Worm (Caenorhabditis elegans) whole organism, late embryonic: ENCODE data around the gene cest-4.
A peak's percentile ranks its signal among the peaks of the same experiment; 100 is the strongest.

Experiments
- C08G9.2 ChIP-seq: sonication (generic microtip); optimal IDR thresholded peaks from 2 replicates; lab custom pipeline; 2016; ENCODE audit warnings: mild to moderate bottlenecking, missing genetic modification characterization, moderate library complexity, missing compliant biosample characterization
- C38D4.7 ChIP-seq: fragments of 200-800 bp; sonication (Bioruptor generic); optimal IDR thresholded peaks from 2 replicates; lab custom pipeline; 2018; ENCODE audit warnings: mild to moderate bottlenecking, missing genetic modification characterization, moderate library complexity, missing compliant biosample characterization
- K09A11.1 ChIP-seq: sonication (generic microtip); optimal IDR thresholded peaks from 2 replicates; lab custom pipeline; 2017; ENCODE audit warnings: antibody characterized with exemption, mild to moderate bottlenecking, missing genetic modification characterization, missing compliant biosample characterization; ENCODE audit not compliant: insufficient read depth
- ama-1 ChIP-seq: fragments of 150-350 bp; optimal IDR thresholded peaks from 2 replicates; lab custom pipeline; 2014
- ceh-14 ChIP-seq: sonication (generic microtip); optimal IDR thresholded peaks from 2 replicates; lab custom pipeline; 2016; ENCODE audit warnings: missing genotype, missing genetic modification characterization, missing compliant biosample characterization
- ceh-19 ChIP-seq: fragments of 200-800 bp; sonication (Bioruptor generic); optimal IDR thresholded peaks from 2 replicates; lab custom pipeline; 2018; ENCODE audit warnings: mild to moderate bottlenecking, missing genetic modification characterization, missing compliant biosample characterization
- ceh-2 ChIP-seq: sonication (generic microtip); optimal IDR thresholded peaks from 2 replicates; lab custom pipeline; 2016; ENCODE audit warnings: missing genotype, missing genetic modification characterization, missing compliant biosample characterization
- ceh-22 ChIP-seq: sonication (generic microtip); optimal IDR thresholded peaks from 2 replicates; lab custom pipeline; 2017; ENCODE audit warnings: missing biosample characterization, missing genetic modification characterization
- ceh-30 ChIP-seq: fragments of 150-350 bp; optimal IDR thresholded peaks from 2 replicates; lab custom pipeline; 2014; ENCODE audit warnings: missing biosample characterization, missing genetic modification characterization
- ceh-31 ChIP-seq: sonication (generic microtip); optimal IDR thresholded peaks from 2 replicates; lab custom pipeline; 2016; ENCODE audit warnings: missing genetic modification characterization, missing compliant biosample characterization
- ceh-34 ChIP-seq: sonication (generic microtip); optimal IDR thresholded peaks from 2 replicates; lab custom pipeline; 2016; ENCODE audit warnings: mild to moderate bottlenecking, missing genetic modification characterization, missing compliant biosample characterization
- ceh-48 ChIP-seq: sonication (generic microtip); optimal IDR thresholded peaks from 2 replicates; lab custom pipeline; 2016; ENCODE audit warnings: missing genetic modification characterization, inconsistent platforms, missing compliant biosample characterization
- ceh-6 ChIP-seq: fragments of 200-800 bp; sonication (Bioruptor generic); optimal IDR thresholded peaks from 2 replicates; lab custom pipeline; 2018; ENCODE audit warnings: mild to moderate bottlenecking, missing genetic modification characterization, missing compliant biosample characterization
- ets-4 ChIP-seq: sonication (generic microtip); optimal IDR thresholded peaks from 2 replicates; lab custom pipeline; 2016; ENCODE audit warnings: missing genetic modification characterization, missing compliant biosample characterization
- eyg-1 ChIP-seq: sonication (generic microtip); optimal IDR thresholded peaks from 2 replicates; lab custom pipeline; 2016; ENCODE audit warnings: missing genotype, missing genetic modification characterization, missing compliant biosample characterization
- fkh-10 ChIP-seq: fragments of 150-350 bp; optimal IDR thresholded peaks from 2 replicates; lab custom pipeline; 2014; ENCODE audit warnings: missing biosample characterization, missing genetic modification reagents, missing genetic modification characterization
- fkh-6 ChIP-seq: sonication (generic microtip); optimal IDR thresholded peaks from 2 replicates; lab custom pipeline; 2016; ENCODE audit warnings: missing genetic modification characterization, missing compliant biosample characterization
- gmeb-2 ChIP-seq: sonication (generic microtip); optimal IDR thresholded peaks from 2 replicates; lab custom pipeline; 2016; ENCODE audit warnings: missing genetic modification characterization, inconsistent platforms, missing compliant biosample characterization
- hlh-15 ChIP-seq: sonication (generic microtip); optimal IDR thresholded peaks from 2 replicates; lab custom pipeline; 2016; ENCODE audit warnings: missing genetic modification characterization, missing compliant biosample characterization
- hlh-30 ChIP-seq: sonication (generic microtip); optimal IDR thresholded peaks from 2 replicates; lab custom pipeline; 2017; ENCODE audit warnings: antibody characterized with exemption, missing genetic modification characterization, missing compliant biosample characterization; ENCODE audit not compliant: insufficient read depth
- hlh-6 ChIP-seq: sonication (generic microtip); optimal IDR thresholded peaks from 2 replicates; lab custom pipeline; 2016; ENCODE audit warnings: missing genotype, missing genetic modification characterization, missing compliant biosample characterization
- lim-6 ChIP-seq: sonication (generic microtip); optimal IDR thresholded peaks from 2 replicates; lab custom pipeline; 2016; ENCODE audit warnings: missing genetic modification characterization, missing compliant biosample characterization
- madf-2 ChIP-seq: sonication (generic microtip); optimal IDR thresholded peaks from 2 replicates; lab custom pipeline; 2017; ENCODE audit warnings: missing genetic modification characterization, missing compliant biosample characterization
- mec-3 ChIP-seq: sonication (generic microtip); optimal IDR thresholded peaks from 2 replicates; lab custom pipeline; 2016; ENCODE audit warnings: borderline replicate concordance, missing genetic modification characterization, missing compliant biosample characterization
- nfya-1 ChIP-seq: sonication (generic microtip); optimal IDR thresholded peaks from 2 replicates; lab custom pipeline; 2017; ENCODE audit warnings: missing genetic modification characterization, mild to moderate bottlenecking, missing compliant biosample characterization, antibody characterized with exemption, moderate library complexity
- nhr-11 ChIP-seq: fragments of 150-350 bp; optimal IDR thresholded peaks from 2 replicates; lab custom pipeline; 2014; ENCODE audit warnings: missing biosample characterization, missing genetic modification characterization
- odd-2 ChIP-seq: sonication (generic microtip); optimal IDR thresholded peaks from 2 replicates; lab custom pipeline; 2017; ENCODE audit warnings: antibody characterized with exemption, mild to moderate bottlenecking, missing genetic modification characterization, missing compliant biosample characterization
- pax-1 ChIP-seq: fragments of 150-350 bp; optimal IDR thresholded peaks from 2 replicates; lab custom pipeline; 2014; ENCODE audit warnings: missing biosample characterization, missing genetic modification characterization
- pha-2 ChIP-seq: sonication (generic microtip); optimal IDR thresholded peaks from 2 replicates; lab custom pipeline; 2017; ENCODE audit warnings: mild to moderate bottlenecking, missing genetic modification characterization, missing compliant biosample characterization
- pha-4 ChIP-seq: fragments of 150-350 bp; optimal IDR thresholded peaks from 2 replicates; lab custom pipeline; 2018; ENCODE audit warnings: missing biosample characterization, missing genetic modification reagents, missing genetic modification characterization
- pros-1 ChIP-seq: fragments of 150-350 bp; optimal IDR thresholded peaks from 2 replicates; lab custom pipeline; 2014; ENCODE audit warnings: missing biosample characterization, missing genetic modification reagents, missing genetic modification characterization
- rnt-1 ChIP-seq: sonication (generic microtip); optimal IDR thresholded peaks from 2 replicates; lab custom pipeline; 2016; ENCODE audit warnings: missing genetic modification characterization, missing compliant biosample characterization
- sox-2 ChIP-seq: fragments of 200-800 bp; sonication (Bioruptor generic); IDR thresholded peaks from 2 replicates; pipeline ENCODE4 v1.3.6; 2022; ENCODE audit warnings: missing genetic modification reagents, missing genetic modification characterization, missing compliant biosample characterization
- sox-4 ChIP-seq: sonication (generic microtip); optimal IDR thresholded peaks from 2 replicates; lab custom pipeline; 2017; ENCODE audit warnings: mild to moderate bottlenecking, missing genetic modification characterization, inconsistent platforms, missing compliant biosample characterization
- syd-9 ChIP-seq: sonication (generic microtip); optimal IDR thresholded peaks from 2 replicates; lab custom pipeline; 2016; ENCODE audit warnings: mild to moderate bottlenecking, missing genetic modification characterization, moderate library complexity, missing compliant biosample characterization
- unc-55 ChIP-seq: sonication (generic microtip); optimal IDR thresholded peaks from 2 replicates; lab custom pipeline; 2017; ENCODE audit warnings: missing biosample characterization, missing genetic modification reagents, missing genetic modification characterization
- unc-86 ChIP-seq: sonication (generic microtip); optimal IDR thresholded peaks from 2 replicates; lab custom pipeline; 2016; ENCODE audit warnings: missing genetic modification characterization, missing compliant biosample characterization

The cest-4 gene

DNA sequence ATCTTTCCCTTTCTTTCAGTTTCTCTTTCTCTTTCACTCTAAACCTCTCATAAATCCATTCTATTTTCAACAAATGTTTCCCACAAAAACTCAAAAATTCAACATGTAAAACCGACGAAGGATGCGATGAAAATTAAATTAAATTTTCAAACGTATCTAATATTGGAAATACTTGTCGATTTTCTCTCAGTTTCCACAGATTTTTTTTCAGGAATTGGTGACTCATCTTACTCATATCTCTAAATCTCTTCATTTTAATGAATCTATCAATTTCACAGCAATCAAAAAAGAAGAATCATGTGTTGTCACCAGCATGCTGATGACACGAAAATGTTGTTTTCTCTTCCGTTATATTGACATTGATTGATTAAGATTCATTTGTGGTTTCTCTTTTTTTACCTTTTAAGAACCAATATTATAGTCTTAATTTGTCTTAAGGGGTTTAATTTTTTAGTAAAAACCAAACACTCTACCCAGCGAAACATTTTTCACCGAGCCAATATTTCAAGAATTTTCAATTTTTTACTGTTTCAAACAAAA lies 1.7 kb upstream of the cest-4 start:
- TF ChIP-seq K09A11.1 (tag; lab: Kevin White, UChicago): no peak
- TF ChIP-seq rnt-1 (tag; lab: Kevin White, UChicago): peak; percentile 0

ce11 chrIV:6803294-6803693 lies 1.2 kb upstream of the cest-4 start:
- no peak for TF ChIP-seq ama-1 (lab: Kevin White, UChicago)

ce11 chrIV:6795529-6795928 lies 6.6 kb downstream of the cest-4 start, which contains the start of the genes C17H12.3 and C17H12.12:
C17H12.3 (minus strand) TSS chrIV:6795629.
C17H12.12 (plus strand) TSS chrIV:6795924.
- no peak for TF ChIP-seq sox-4

- TF ChIP-seq K09A11.1 (tag; lab: Kevin White, UChicago) (no peak), unc-55 (GFP tag; lab: Kevin White, UChicago) (no peak), ceh-30 (tag; lab: Kevin White, UChicago) (no peak), ceh-22 (tag; lab: Kevin White, UChicago) (no peak), nfya-1 (tag; lab: Kevin White, UChicago) (no peak), pha-2 (tag; lab: Kevin White, UChicago) (no peak)
Measured at ce11 chrIV:6793310-6793966, 8.7 kb downstream of the cest-4 start.

- TF ChIP-seq ceh-2 (tag; lab: Kevin White, UChicago): no peak
- no peak for TF ChIP-seq hlh-6 (tag; lab: Kevin White, UChicago)
- TF ChIP-seq pros-1 (tag; lab: Kevin White, UChicago): no peak
- no peak for TF ChIP-seq fkh-10 (GFP tag; lab: Kevin White, UChicago)
- TF ChIP-seq fkh-6 (tag; lab: Kevin White, UChicago): no peak
Measured at ce11 chrIV:6792380-6793309, 9.5 kb downstream of the cest-4 start.

ce11 chrIV:6790438-6791124 lies 11.6 kb downstream of the cest-4 start, which contains the start of the genes C17H12.2 and vha-8:
C17H12.2 (minus strand) TSS chrIV:6790488.
vha-8 (plus strand) TSS chrIV:6791074.
- TF ChIP-seq eyg-1 (no peak), syd-9 (tag; lab: Kevin White, UChicago) (no peak), mec-3 (tag; lab: Kevin White, UChicago) (no peak), nfya-1 (tag; lab: Kevin White, UChicago) (peak; percentile 96), rnt-1 (tag; lab: Kevin White, UChicago) (peak; percentile 75), unc-55 (GFP tag; lab: Kevin White, UChicago) (peak; percentile 67), odd-2 (tag; lab: Kevin White, UChicago) (no peak), pha-4 (tag; lab: Kevin White, UChicago) (no peak), sox-2 (GFP tag; lab: Robert Waterston, UW) (no peak), C38D4.7 (GFP tag; lab: Kevin White, UChicago) (no peak), pax-1 (peak; percentile 2), ceh-48 (tag; lab: Kevin White, UChicago) (peak; percentile 62), lim-6 (tag; lab: Kevin White, UChicago) (peak; percentile 18), ets-4 (tag; lab: Kevin White, UChicago) (peak; percentile 17), ceh-22 (tag; lab: Kevin White, UChicago) (no peak), hlh-30 (tag; lab: Kevin White, UChicago) (peak; percentile 59), gmeb-2 (tag; lab: Kevin White, UChicago) (no peak), madf-2 (tag; lab: Kevin White, UChicago) (peak; percentile 30), ceh-31 (tag; lab: Kevin White, UChicago) (peak; percentile 85), ceh-19 (no peak), nhr-11 (tag; lab: Kevin White, UChicago) (no peak), C08G9.2 (peak; percentile 32), hlh-15 (tag; lab: Kevin White, UChicago) (no peak), ceh-6 (GFP tag; lab: Kevin White, UChicago) (no peak), ceh-34 (tag; lab: Kevin White, UChicago) (peak; percentile 52), ama-1 (lab: Kevin White, UChicago) (no peak), ceh-14 (peak; percentile 10), unc-86 (tag; lab: Kevin White, UChicago) (no peak)
